Fruit fly (Drosophila melanogaster) whole organism, pupa: ENCODE measurements around the gene CG14570.

Source experiments
- CG10348 ChIP-seq: fragments of 200-800 bp; sonication (Bioruptor generic); IDR thresholded peaks from 2 replicates; pipeline ENCODE4 v1.3.6; 2022; ENCODE audit warnings: missing biosample characterization, missing genetic modification characterization
- CG12605 ChIP-seq: fragments of 200-800 bp; sonication (Bioruptor generic); IDR thresholded peaks from 2 replicates; pipeline ENCODE4 v1.3.6; 2022; ENCODE audit warnings: missing biosample characterization, missing genetic modification characterization
- CG13204 ChIP-seq: fragments of 200-800 bp; sonication (Bioruptor generic); optimal IDR thresholded peaks from 2 replicates; lab custom pipeline; 2018; ENCODE audit warnings: missing biosample characterization, mild to moderate bottlenecking, missing genetic modification characterization, moderate library complexity
- CG14655 ChIP-seq: fragments of 200-800 bp; sonication (Bioruptor generic); optimal IDR thresholded peaks from 3 replicates; lab custom pipeline; 2017; ENCODE audit warnings: mild to moderate bottlenecking, missing biosample characterization, missing genetic modification reagents, missing genetic modification characterization
- CG15710 ChIP-seq: fragments of 200-800 bp; sonication (Bioruptor generic); optimal IDR thresholded peaks from 2 replicates; lab custom pipeline; 2018; ENCODE audit warnings: missing biosample characterization, mild to moderate bottlenecking, missing genetic modification characterization, moderate library complexity
- CG17806 ChIP-seq: fragments of 200-800 bp; sonication (Bioruptor generic); optimal IDR thresholded peaks from 2 replicates; lab custom pipeline; 2018; ENCODE audit warnings: missing biosample characterization, mild to moderate bottlenecking, missing genetic modification characterization, moderate library complexity
- CG32121 ChIP-seq: fragments of 200-800 bp; sonication (Bioruptor generic); IDR thresholded peaks from 2 replicates; pipeline ENCODE4 v1.3.6; 2022; ENCODE audit warnings: missing biosample characterization, missing genetic modification characterization
- CG34367 ChIP-seq: fragments of 200-800 bp; sonication (Bioruptor generic); optimal IDR thresholded peaks from 2 replicates; lab custom pipeline; 2018; ENCODE audit warnings: missing biosample characterization, mild to moderate bottlenecking, missing genetic modification characterization
- CG4496 ChIP-seq: fragments of 200-800 bp; sonication (Bioruptor generic); IDR thresholded peaks from 3 replicates; pipeline ENCODE4 v1.3.6; 2022; ENCODE audit warnings: missing biosample characterization, missing genetic modification characterization
- CG8159 ChIP-seq: fragments of 200-800 bp; sonication (Bioruptor generic); optimal IDR thresholded peaks from 3 replicates; lab custom pipeline; 2018; ENCODE audit warnings: missing biosample characterization, mild to moderate bottlenecking, missing genetic modification characterization, moderate library complexity
- CG8301 ChIP-seq: fragments of 200-800 bp; sonication (Bioruptor generic); optimal IDR thresholded peaks from 2 replicates; lab custom pipeline; 2018; ENCODE audit warnings: missing biosample characterization, mild to moderate bottlenecking, missing genetic modification characterization
- CG9948 ChIP-seq: fragments of 200-800 bp; sonication (Bioruptor generic); optimal IDR thresholded peaks from 2 replicates; lab custom pipeline; 2018; ENCODE audit warnings: missing biosample characterization, mild to moderate bottlenecking, missing genetic modification characterization, moderate library complexity
- D1 ChIP-seq: fragments of 200-800 bp; sonication (Bioruptor generic); optimal IDR thresholded peaks from 2 replicates; lab custom pipeline; 2018; ENCODE audit warnings: missing biosample characterization, mild to moderate bottlenecking, missing genetic modification characterization, moderate library complexity
- EcR ChIP-seq: fragments of 200-800 bp; sonication (Bioruptor generic); optimal IDR thresholded peaks from 3 replicates; lab custom pipeline; 2019; ENCODE audit warnings: missing biosample characterization, missing genetic modification characterization, mild to moderate bottlenecking, moderate library complexity, missing genetic modification reagents
- Ets98B ChIP-seq: fragments of 200-800 bp; sonication (Bioruptor generic); IDR thresholded peaks from 2 replicates; pipeline ENCODE4 v1.3.6; 2022; ENCODE audit warnings: missing biosample characterization, missing genetic modification characterization
- Pif1A ChIP-seq: fragments of 200-800 bp; sonication (Bioruptor generic); optimal IDR thresholded peaks from 3 replicates; lab custom pipeline; 2016; ENCODE audit warnings: missing biosample characterization, missing genetic modification characterization
- Pif1B ChIP-seq: fragments of 200-800 bp; sonication (Bioruptor generic); optimal IDR thresholded peaks from 3 replicates; lab custom pipeline; 2016; ENCODE audit warnings: missing biosample characterization, missing genetic modification characterization
- Snoo ChIP-seq: fragments of 200-800 bp; sonication (Bioruptor generic); optimal IDR thresholded peaks from 3 replicates; lab custom pipeline; 2017; ENCODE audit warnings: missing biosample characterization, mild to moderate bottlenecking, missing genetic modification characterization, inconsistent platforms
- fd96Ca ChIP-seq: fragments of 200-800 bp; sonication (Bioruptor generic); IDR thresholded peaks from 3 replicates; pipeline ENCODE4 v1.3.6; 2022; ENCODE audit warnings: missing biosample characterization, missing genetic modification characterization
- gl ChIP-seq: fragments of 200-800 bp; sonication (Bioruptor generic); optimal IDR thresholded peaks from 2 replicates; lab custom pipeline; 2018; ENCODE audit warnings: missing biosample characterization, mild to moderate bottlenecking, missing genetic modification characterization
- rn ChIP-seq: fragments of 200-800 bp; sonication (Bioruptor generic); IDR thresholded peaks from 2 replicates; pipeline ENCODE4 v1.3.6; 2022; ENCODE audit warnings: missing biosample characterization, missing genetic modification characterization

The CG14570 gene

dm6 chr3L:21733387-21733786 lies 3.1 kb upstream of the CG14570 start, which contains the start of gene CG14568:
Gene CG14568, minus strand, starts transcription at chr3L:21733487.
- TF ChIP-seq Snoo (no peak), rn (GFP tag; lab: Robert Waterston, UW) (no peak), D1 (tag; lab: Kevin White, UChicago) (no peak), CG32121 (no peak), CG4496 (GFP tag; lab: Robert Waterston, UW) (no peak), CG12605 (GFP tag; lab: Robert Waterston, UW) (no peak), CG17806 (no peak), Pif1A (GFP tag; lab: Kevin White, UChicago) (no peak), CG9948 (tag; lab: Kevin White, UChicago) (no peak), gl (tag; lab: Kevin White, UChicago) (no peak), CG8301 (tag; lab: Kevin White, UChicago) (no peak), CG14655 (GFP tag; lab: Kevin White, UChicago) (no peak), Ets98B (GFP tag; lab: Robert Waterston, UW) (no peak), CG8159 (no peak), Pif1B (no peak), CG15710 (tag; lab: Kevin White, UChicago) (no peak), fd96Ca (GFP tag; lab: Robert Waterston, UW) (no peak), CG13204 (GFP tag; lab: Kevin White, UChicago) (no peak), CG10348 (GFP tag; lab: Robert Waterston, UW) (no peak), CG34367 (tag; lab: Kevin White, UChicago) (no peak)

DNA sequence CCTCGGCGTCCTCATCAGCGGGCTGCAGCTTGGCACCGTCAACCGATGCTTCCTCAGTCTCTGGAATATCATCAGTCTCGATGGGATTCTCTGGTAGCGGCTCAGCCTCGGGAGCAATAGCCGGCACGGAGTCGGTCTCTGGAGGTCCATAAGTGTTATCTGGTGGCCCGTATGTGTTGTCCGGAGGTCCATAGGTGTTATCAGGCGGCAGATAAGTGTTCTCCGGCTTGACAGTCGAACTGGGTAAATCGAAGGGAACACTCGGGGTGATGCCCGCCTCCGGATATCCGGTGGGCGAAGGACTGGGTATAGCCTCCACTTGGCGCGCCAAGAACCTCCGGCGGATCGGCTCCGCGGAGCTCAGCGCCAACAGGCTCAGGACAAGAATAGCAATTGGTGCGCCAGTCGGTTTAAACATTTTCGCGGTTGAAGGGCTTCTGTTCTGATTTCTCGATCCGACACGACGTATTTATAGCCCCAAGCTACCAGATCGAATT lies 898 bp upstream of the CG14570 start, which contains the start of gene CG14569:
Gene CG14569 (minus strand): TSS at position 447 of the 497 bp plus-strand sequence.
- TF ChIP-seq CG12605 (GFP tag; lab: Robert Waterston, UW), result no peak
- no peak for TF ChIP-seq CG34367 (tag; lab: Kevin White, UChicago)
- no peak for TF ChIP-seq CG10348 (GFP tag; lab: Robert Waterston, UW)
- no peak for TF ChIP-seq EcR (GFP tag; lab: Kevin White, UChicago)
- TF ChIP-seq CG32121, result no peak
- no peak for TF ChIP-seq CG13204 (GFP tag; lab: Kevin White, UChicago)
- no peak for TF ChIP-seq Pif1B
- no peak for TF ChIP-seq Ets98B (GFP tag; lab: Robert Waterston, UW)
- no peak for TF ChIP-seq CG17806
- no peak for TF ChIP-seq fd96Ca (GFP tag; lab: Robert Waterston, UW)
- no peak for TF ChIP-seq Snoo
- no peak for TF ChIP-seq CG4496 (GFP tag; lab: Robert Waterston, UW)
- TF ChIP-seq CG15710 (tag; lab: Kevin White, UChicago), result no peak

DNA sequence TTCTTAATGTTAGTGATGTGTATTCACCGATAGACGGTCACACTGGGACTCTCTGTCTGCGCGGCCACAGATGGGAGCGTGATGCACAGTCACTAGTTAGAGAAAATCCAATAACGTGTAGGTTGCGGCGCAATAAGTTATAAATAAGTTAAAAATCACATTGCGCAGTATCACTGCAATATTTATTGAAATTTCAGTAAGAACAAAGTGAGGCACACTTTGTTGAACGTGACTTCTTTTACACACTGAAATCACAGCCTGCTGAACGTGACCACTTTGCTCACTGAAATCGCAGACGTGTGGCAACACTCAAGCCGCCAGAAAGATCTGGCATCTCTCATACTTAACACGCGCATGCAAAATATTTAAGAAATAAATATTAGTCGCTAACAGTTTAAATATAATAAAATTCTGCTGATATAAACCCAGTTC lies 1.6 kb downstream of the CG14570 start, which contains the start of the genes CG11247 and Polr2H:
Gene CG11247 (minus strand): TSS at position 191 of the 432 bp plus-strand sequence.
Gene Polr2H (plus strand): TSS at position 317 of the 432 bp plus-strand sequence.
- peak; percentile 80 for TF ChIP-seq CG8301 (tag; lab: Kevin White, UChicago)
- TF ChIP-seq CG14655 (GFP tag; lab: Kevin White, UChicago), result peak; percentile 79
- TF ChIP-seq CG10348 (GFP tag; lab: Robert Waterston, UW), result peak; percentile 83
- TF ChIP-seq CG15710 (tag; lab: Kevin White, UChicago), result peak; percentile 81
- TF ChIP-seq gl (tag; lab: Kevin White, UChicago), result peak; percentile 44
- peak; percentile 68 for TF ChIP-seq Pif1B
- peak; percentile 81 for TF ChIP-seq CG9948 (tag; lab: Kevin White, UChicago)
- peak; percentile 77 for TF ChIP-seq CG34367 (tag; lab: Kevin White, UChicago)
- peak; percentile 89 for TF ChIP-seq Ets98B (GFP tag; lab: Robert Waterston, UW)
- TF ChIP-seq Pif1A (GFP tag; lab: Kevin White, UChicago), result peak; percentile 82
- TF ChIP-seq fd96Ca (GFP tag; lab: Robert Waterston, UW), result peak; percentile 94
- peak; percentile 75 for TF ChIP-seq CG8159
- peak; percentile 87 for TF ChIP-seq CG32121
- TF ChIP-seq Snoo, result peak; percentile 74
- peak; percentile 63 for TF ChIP-seq D1 (tag; lab: Kevin White, UChicago)
- TF ChIP-seq rn (GFP tag; lab: Robert Waterston, UW), result peak; percentile 87
- TF ChIP-seq CG17806, result peak; percentile 78
- TF ChIP-seq CG12605 (GFP tag; lab: Robert Waterston, UW), result peak; percentile 63; the same call in 1 of the 2 replicates
- no peak for TF ChIP-seq EcR (GFP tag; lab: Kevin White, UChicago)
- peak; percentile 92 for TF ChIP-seq CG4496 (GFP tag; lab: Robert Waterston, UW)
- TF ChIP-seq CG13204 (GFP tag; lab: Kevin White, UChicago), result no peak

DNA sequence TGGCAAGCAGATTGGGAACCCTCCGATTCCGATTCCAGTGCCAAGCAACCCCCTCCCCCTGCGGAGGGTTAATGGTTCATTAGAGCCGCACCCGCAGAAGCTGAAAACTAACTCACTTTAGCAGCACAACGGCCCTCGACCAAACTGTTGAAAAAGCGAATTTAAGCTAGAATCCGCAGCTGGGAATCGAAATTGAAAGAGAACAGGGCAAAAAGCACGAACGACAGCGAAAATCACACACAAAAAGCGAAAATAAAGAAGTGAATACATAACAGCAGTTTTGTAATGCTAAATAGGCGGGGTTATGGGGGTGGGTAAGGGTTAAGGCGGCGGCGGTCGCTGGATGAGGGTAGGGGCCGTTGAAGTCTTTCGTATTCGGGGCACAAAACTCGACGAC lies 2.5 kb downstream of the CG14570 start:
- TF ChIP-seq CG4496 (GFP tag; lab: Robert Waterston, UW) (no peak), CG32121 (no peak), CG14655 (GFP tag; lab: Kevin White, UChicago) (no peak), gl (tag; lab: Kevin White, UChicago) (no peak), Pif1A (GFP tag; lab: Kevin White, UChicago) (no peak), CG8301 (tag; lab: Kevin White, UChicago) (no peak), CG34367 (tag; lab: Kevin White, UChicago) (no peak), Pif1B (no peak), CG12605 (GFP tag; lab: Robert Waterston, UW) (no peak), CG17806 (no peak), Ets98B (GFP tag; lab: Robert Waterston, UW) (no peak), EcR (GFP tag; lab: Kevin White, UChicago) (no peak), CG10348 (GFP tag; lab: Robert Waterston, UW) (no peak), D1 (tag; lab: Kevin White, UChicago) (no peak), CG9948 (tag; lab: Kevin White, UChicago) (no peak), CG15710 (tag; lab: Kevin White, UChicago) (no peak), CG8159 (no peak)
